Worm (Caenorhabditis elegans): ENCODE results near the gene scrm-8.

- TF ChIP-seq ama-1 (optimal IDR thresholded peaks at IDR 0.05) (no peak), B0310.2 (tag; optimal IDR thresholded peaks at IDR 0.05) (no peak), hmg-4 (GFP tag; optimal IDR thresholded peaks at IDR 0.05) (no peak), aly-1 (tag; optimal IDR thresholded peaks at IDR 0.05) (no peak), flt-1 (GFP tag; IDR thresholded peaks at IDR 0.05) (no peak), tra-4 (tag; optimal IDR thresholded peaks at IDR 0.05) (no peak), F13C5.2 (tag; optimal IDR thresholded peaks at IDR 0.05) (no peak), ets-7 (tag; optimal IDR thresholded peaks at IDR 0.05) (no peak), hnd-1 (tag; optimal IDR thresholded peaks at IDR 0.05) (no peak), ceh-13 (GFP tag; optimal IDR thresholded peaks at IDR 0.05) (no peak), tbx-11 (GFP tag; IDR thresholded peaks at IDR 0.05) (no peak)
These were observed 43.4 kb upstream of the scrm-8 start for ce11 chrIV:4121055-4121454.

All from whole organism, early embryonic.